Worm (Caenorhabditis elegans): ENCODE data around the gene poml-1.

Gene poml-1

ce11 chrX:13716313-13716712 lies 6.4 kb downstream of the poml-1 start:
- TF ChIP-seq elt-4 (tag; optimal IDR thresholded peaks at IDR 0.05) (no peak), unc-55 (GFP tag; optimal IDR thresholded peaks at IDR 0.05) (no peak), ceh-2 (tag; optimal IDR thresholded peaks at IDR 0.05) (no peak), sdc-2 (tag; optimal IDR thresholded peaks at IDR 0.05) (peak; percentile 71), dve-1 (tag; optimal IDR thresholded peaks at IDR 0.05) (peak; percentile 59), ceh-30 (tag; optimal IDR thresholded peaks at IDR 0.05) (no peak), ceh-24 (tag; optimal IDR thresholded peaks at IDR 0.05) (no peak), ceh-45 (GFP tag; IDR thresholded peaks at IDR 0.05) (0 out of 2 replicates have a peak, but pooled peaks have one; percentile 16), hlh-6 (tag; optimal IDR thresholded peaks at IDR 0.05) (no peak), K09A11.1 (tag; optimal IDR thresholded peaks at IDR 0.05; ENCODE audit: insufficient read depth) (no peak), npax-4 (tag; optimal IDR thresholded peaks at IDR 0.05) (no peak), fax-1 (tag; optimal IDR thresholded peaks at IDR 0.05) (no peak), ceh-31 (tag; optimal IDR thresholded peaks at IDR 0.05) (no peak), odd-2 (tag; optimal IDR thresholded peaks at IDR 0.05) (no peak), T23F11.4 (GFP tag; optimal IDR thresholded peaks at IDR 0.05) (no peak), syd-9 (tag; optimal IDR thresholded peaks at IDR 0.05) (no peak), pha-4 (tag; optimal IDR thresholded peaks at IDR 0.05) (no peak), C38D4.7 (GFP tag; optimal IDR thresholded peaks at IDR 0.05) (no peak), pat-9 (tag; optimal IDR thresholded peaks at IDR 0.05) (no peak), rnt-1 (tag; optimal IDR thresholded peaks at IDR 0.05) (peak; percentile 11), sox-4 (tag; optimal IDR thresholded peaks at IDR 0.05) (peak; percentile 26), fkh-10 (GFP tag; optimal IDR thresholded peaks at IDR 0.05) (no peak), fkh-6 (tag; optimal IDR thresholded peaks at IDR 0.05) (no peak), nhr-232 (tag; optimal IDR thresholded peaks at IDR 0.05) (no peak), gmeb-2 (tag; optimal IDR thresholded peaks at IDR 0.05) (no peak), hlh-13 (GFP tag; optimal IDR thresholded peaks at IDR 0.05) (no peak), che-1 (tag; optimal IDR thresholded peaks at IDR 0.05) (no peak), elt-2 (tag; optimal IDR thresholded peaks at IDR 0.05) (peak; percentile 41), pag-3 (tag; optimal IDR thresholded peaks at IDR 0.05; ENCODE audit: borderline replicate concordance) (no peak), ama-1 (optimal IDR thresholded peaks at IDR 0.05) (no peak)

DNA sequence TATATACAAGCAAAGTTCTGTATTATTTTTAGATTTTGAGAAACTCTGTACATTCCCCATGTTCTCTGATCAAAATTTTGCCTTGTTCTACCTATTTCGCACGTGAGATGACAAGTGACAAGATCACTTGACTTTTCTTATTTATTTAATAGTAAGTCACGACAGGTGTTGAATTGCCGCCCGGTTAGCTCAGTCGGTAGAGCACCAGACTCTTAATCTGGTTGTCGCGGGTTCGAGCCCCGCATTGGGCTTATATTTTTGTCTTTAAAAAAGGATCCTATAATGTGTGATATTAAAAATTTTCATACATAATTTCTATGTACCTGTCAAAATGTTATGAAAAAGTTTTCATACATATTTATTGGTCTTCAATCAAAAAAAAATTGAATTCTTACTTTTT lies 8.0 kb downstream of the poml-1 start:
- TF ChIP-seq npax-4 (tag; optimal IDR thresholded peaks at IDR 0.05) (no peak), hlh-8 (tag; optimal IDR thresholded peaks at IDR 0.05) (no peak), ets-4 (tag; optimal IDR thresholded peaks at IDR 0.05) (no peak), ceh-18 (tag; optimal IDR thresholded peaks at IDR 0.05) (no peak), unc-3 (GFP tag; conservative IDR thresholded peaks at IDR 0.05) (no peak), unc-3 (tag; optimal IDR thresholded peaks at IDR 0.05) (no peak), pros-1 (tag; optimal IDR thresholded peaks at IDR 0.05) (no peak), K02D7.2 (tag; optimal IDR thresholded peaks at IDR 0.05) (no peak), odd-2 (tag; optimal IDR thresholded peaks at IDR 0.05) (no peak), che-1 (tag; optimal IDR thresholded peaks at IDR 0.05) (no peak), unc-86 (tag; optimal IDR thresholded peaks at IDR 0.05) (no peak), hlh-15 (tag; optimal IDR thresholded peaks at IDR 0.05) (no peak), zip-5 (tag; optimal IDR thresholded peaks at IDR 0.05) (no peak), lim-6 (tag; optimal IDR thresholded peaks at IDR 0.05) (no peak), tbx-2 (tag; optimal IDR thresholded peaks at IDR 0.05) (no peak), elt-2 (tag; optimal IDR thresholded peaks at IDR 0.05) (no peak), ceh-19 (GFP tag; optimal IDR thresholded peaks at IDR 0.05) (no peak), pax-1 (tag; optimal IDR thresholded peaks at IDR 0.05) (no peak), elt-4 (tag; optimal IDR thresholded peaks at IDR 0.05) (no peak), ceh-6 (GFP tag; optimal IDR thresholded peaks at IDR 0.05) (no peak), eyg-1 (tag; optimal IDR thresholded peaks at IDR 0.05) (no peak)

Data from whole organism, late embryonic.